Worm (Caenorhabditis elegans) whole organism, young adult: ENCODE results near the gene swm-1.

ENCODE experiments used
- B0019.2 ChIP-seq: fragments of 200-800 bp; sonication (Bioruptor generic); conservative IDR thresholded peaks from 2 replicates; pipeline ENCODE4 v1.3.6; 2022; ENCODE audit warnings: missing genetic modification reagents, missing genetic modification characterization, missing compliant biosample characterization
- B0035.1 ChIP-seq: sonication (generic microtip); optimal IDR thresholded peaks from 2 replicates; lab custom pipeline; 2016; ENCODE audit warnings: missing genetic modification characterization, mild to moderate bottlenecking, missing compliant biosample characterization, missing genotype, missing genetic modification reagents
- C17E4.6 ChIP-seq: fragments of 200-800 bp; sonication (Bioruptor generic); IDR thresholded peaks from 2 replicates; pipeline ENCODE4 v1.3.6; 2022; ENCODE audit warnings: missing genetic modification reagents, missing genetic modification characterization, missing compliant biosample characterization
- F52B5.7 ChIP-seq: sonication (generic microtip); optimal IDR thresholded peaks from 2 replicates; lab custom pipeline; 2016; ENCODE audit warnings: mild to moderate bottlenecking, missing genetic modification characterization, missing compliant biosample characterization
- F57A8.1 ChIP-seq: fragments of 200-800 bp; sonication (Bioruptor generic); optimal IDR thresholded peaks from 2 replicates; lab custom pipeline; 2018; ENCODE audit warnings: mild to moderate bottlenecking, missing genetic modification characterization, moderate library complexity, missing compliant biosample characterization
- Y53F4B.3 ChIP-seq: fragments of 200-800 bp; sonication (Bioruptor generic); IDR thresholded peaks from 2 replicates; pipeline ENCODE4 v1.3.6; 2022; ENCODE audit warnings: missing genetic modification reagents, missing genetic modification characterization, missing compliant biosample characterization
- Y56A3A.18 ChIP-seq: fragments of 200-800 bp; sonication (Bioruptor generic); IDR thresholded peaks from 2 replicates; pipeline ENCODE4 v1.3.6; 2022; ENCODE audit warnings: missing genetic modification reagents, missing genetic modification characterization, missing compliant biosample characterization
- aptf-2 ChIP-seq: fragments of 200-800 bp; sonication (Bioruptor generic); conservative IDR thresholded peaks from 2 replicates; pipeline ENCODE4 v1.3.6; 2022; ENCODE audit warnings: missing genetic modification reagents, missing genetic modification characterization, missing compliant biosample characterization
- ceh-79 ChIP-seq: sonication (generic microtip); optimal IDR thresholded peaks from 2 replicates; lab custom pipeline; 2017; ENCODE audit warnings: mild to moderate bottlenecking, missing genetic modification characterization, missing compliant biosample characterization
- efl-1 ChIP-seq: fragments of 150-350 bp; optimal IDR thresholded peaks from 2 replicates; lab custom pipeline; 2014; ENCODE audit warnings: missing biosample characterization, missing genetic modification reagents, missing genetic modification characterization
- fkh-3 ChIP-seq: sonication (generic microtip); optimal IDR thresholded peaks from 2 replicates; lab custom pipeline; 2016; ENCODE audit warnings: mild to moderate bottlenecking, missing genetic modification characterization, missing compliant biosample characterization
- lag-1 ChIP-seq: fragments of 200-800 bp; sonication (Bioruptor generic); IDR thresholded peaks from 2 replicates; pipeline ENCODE4 v1.3.6; 2022; ENCODE audit warnings: missing genetic modification reagents, missing genetic modification characterization, missing compliant biosample characterization
- pha-4 ChIP-seq: fragments of 150-350 bp; sonication (generic microtip); optimal IDR thresholded peaks from 2 replicates; lab custom pipeline; 2014; ENCODE audit warnings: missing biosample characterization, missing genetic modification reagents, missing genetic modification characterization

DNA sequence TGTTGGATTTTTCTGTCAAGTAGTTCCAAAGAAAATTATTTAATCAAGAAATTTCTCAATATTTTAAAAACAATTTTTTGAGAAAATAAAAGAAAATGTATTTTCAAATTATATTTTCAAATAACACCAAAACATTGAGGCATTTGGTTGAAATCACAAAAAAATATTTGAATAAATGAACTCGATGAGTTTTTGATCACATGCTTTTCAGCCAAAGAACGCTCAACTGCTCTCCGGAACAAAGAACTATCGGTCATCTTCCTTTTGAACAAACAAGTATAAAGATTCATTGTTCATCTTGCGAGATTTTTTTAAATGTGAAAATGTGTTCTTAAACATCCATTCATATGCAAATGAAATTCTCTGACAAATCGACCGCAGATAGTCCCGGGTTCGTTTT is 40.3 kb upstream of the swm-1 start:
- TF ChIP-seq B0019.2 (GFP tag; lab: Robert Waterston, UW), result no peak
- TF ChIP-seq efl-1, result no peak
- TF ChIP-seq aptf-2, result no peak
- no peak for TF ChIP-seq Y53F4B.3 (GFP tag; lab: Robert Waterston, UW)
- no peak for TF ChIP-seq F57A8.1
- no peak for TF ChIP-seq B0035.1 (tag; lab: Kevin White, UChicago)
- TF ChIP-seq F52B5.7 (tag; lab: Kevin White, UChicago), result no peak
- TF ChIP-seq lag-1, result no peak
- TF ChIP-seq fkh-3 (tag; lab: Kevin White, UChicago), result no peak
- TF ChIP-seq Y56A3A.18, result no peak
- no peak for TF ChIP-seq C17E4.6 (GFP tag; lab: Robert Waterston, UW)
- no peak for TF ChIP-seq ceh-79 (tag; lab: Kevin White, UChicago)
- TF ChIP-seq pha-4 (tag; lab: Kevin White, UChicago), result no peak
